Worm (Caenorhabditis elegans) whole organism, young adult: ENCODE results near the gene Y69A2AR.32.

Experiments used
- B0261.1 ChIP-seq: sonication (generic microtip); optimal IDR thresholded peaks from 2 replicates; lab custom pipeline; 2016; ENCODE audit warnings: mild to moderate bottlenecking, missing genetic modification characterization, moderate library complexity, missing compliant biosample characterization
- D2030.7 ChIP-seq: fragments of 200-800 bp; sonication (Bioruptor generic); IDR thresholded peaks from 2 replicates; pipeline ENCODE4 v1.3.6; 2022; ENCODE audit warnings: missing genetic modification reagents, missing genetic modification characterization, missing compliant biosample characterization
- F10E7.11 ChIP-seq: sonication (generic microtip); optimal IDR thresholded peaks from 2 replicates; lab custom pipeline; 2017; ENCODE audit warnings: mild to moderate bottlenecking, missing genetic modification characterization, moderate library complexity, missing compliant biosample characterization
- F22D6.2 ChIP-seq: sonication (generic microtip); optimal IDR thresholded peaks from 2 replicates; lab custom pipeline; 2016; ENCODE audit warnings: mild to moderate bottlenecking, missing genetic modification characterization, missing compliant biosample characterization
- F23B12.7 ChIP-seq: sonication (generic microtip); optimal IDR thresholded peaks from 2 replicates; lab custom pipeline; 2017; ENCODE audit warnings: missing genetic modification characterization, mild to moderate bottlenecking, missing compliant biosample characterization, antibody characterized with exemption, moderate library complexity; ENCODE audit not compliant: insufficient read depth
- F37B4.10 ChIP-seq: fragments of 200-800 bp; sonication (Bioruptor generic); IDR thresholded peaks from 2 replicates; pipeline ENCODE4 v1.3.6; 2022; ENCODE audit warnings: missing genetic modification characterization, missing compliant biosample characterization
- F49E8.2 ChIP-seq: sonication (generic microtip); optimal IDR thresholded peaks from 3 replicates; lab custom pipeline; 2017; ENCODE audit warnings: missing genetic modification characterization, mild to moderate bottlenecking, missing compliant biosample characterization, antibody characterized with exemption, moderate library complexity; ENCODE audit not compliant: insufficient read depth
- K12H6.12 ChIP-seq: fragments of 200-800 bp; sonication (Bioruptor generic); optimal IDR thresholded peaks from 2 replicates; lab custom pipeline; 2018; ENCODE audit warnings: mild to moderate bottlenecking, missing genetic modification characterization, missing compliant biosample characterization
- T26A5.8 ChIP-seq: sonication (generic microtip); optimal IDR thresholded peaks from 2 replicates; lab custom pipeline; 2016; ENCODE audit warnings: missing genetic modification characterization, missing compliant biosample characterization
- Y53F4B.3 ChIP-seq: fragments of 200-800 bp; sonication (Bioruptor generic); IDR thresholded peaks from 2 replicates; pipeline ENCODE4 v1.3.6; 2022; ENCODE audit warnings: missing genetic modification reagents, missing genetic modification characterization, missing compliant biosample characterization
- Y67H2A.10 ChIP-seq: fragments of 200-800 bp; sonication (Bioruptor generic); conservative IDR thresholded peaks from 2 replicates; pipeline ENCODE4 v1.3.6; 2022; ENCODE audit warnings: missing genetic modification reagents, missing genetic modification characterization, missing compliant biosample characterization
- Y79H2A.3 ChIP-seq: fragments of 200-800 bp; sonication (Bioruptor generic); conservative IDR thresholded peaks from 2 replicates; pipeline ENCODE4 v1.3.6; 2022; ENCODE audit warnings: missing genetic modification reagents, missing genetic modification characterization, missing compliant biosample characterization
- aptf-2 ChIP-seq: fragments of 200-800 bp; sonication (Bioruptor generic); conservative IDR thresholded peaks from 2 replicates; pipeline ENCODE4 v1.3.6; 2022; ENCODE audit warnings: missing genetic modification reagents, missing genetic modification characterization, missing compliant biosample characterization
- atf-7 ChIP-seq: sonication (generic microtip); optimal IDR thresholded peaks from 2 replicates; lab custom pipeline; 2017; ENCODE audit warnings: mild to moderate bottlenecking, missing genetic modification characterization, missing compliant biosample characterization
- attf-6 ChIP-seq: fragments of 200-800 bp; sonication (Bioruptor generic); IDR thresholded peaks from 2 replicates; pipeline ENCODE4 v1.3.6; 2022; ENCODE audit warnings: missing genetic modification reagents, missing genetic modification characterization, missing compliant biosample characterization
- bed-1 ChIP-seq: fragments of 200-800 bp; sonication (Bioruptor generic); IDR thresholded peaks from 2 replicates; pipeline ENCODE4 v1.3.6; 2022; ENCODE audit warnings: missing genetic modification reagents, missing genetic modification characterization, missing compliant biosample characterization
- bed-2 ChIP-seq: fragments of 200-800 bp; sonication (Bioruptor generic); IDR thresholded peaks from 2 replicates; pipeline ENCODE4 v1.3.6; 2022; ENCODE audit warnings: missing genetic modification reagents, missing genetic modification characterization, missing compliant biosample characterization
- ceh-27 ChIP-seq: fragments of 200-800 bp; sonication (Bioruptor generic); optimal IDR thresholded peaks from 2 replicates; lab custom pipeline; 2018; ENCODE audit warnings: mild to moderate bottlenecking, missing genetic modification characterization, moderate library complexity, missing compliant biosample characterization
- die-1 ChIP-seq: sonication (generic microtip); optimal IDR thresholded peaks from 2 replicates; lab custom pipeline; 2016; ENCODE audit warnings: missing genotype, mild to moderate bottlenecking, missing genetic modification characterization, missing compliant biosample characterization
- dox-1 ChIP-seq: fragments of 200-800 bp; sonication (Bioruptor generic); IDR thresholded peaks from 2 replicates; pipeline ENCODE4 v1.3.6; 2022; ENCODE audit warnings: missing genetic modification reagents, missing genetic modification characterization, missing compliant biosample characterization
- efl-1 ChIP-seq: fragments of 150-350 bp; optimal IDR thresholded peaks from 2 replicates; lab custom pipeline; 2014; ENCODE audit warnings: missing biosample characterization, missing genetic modification reagents, missing genetic modification characterization
- egl-18 ChIP-seq: fragments of 200-800 bp; sonication (Bioruptor generic); IDR thresholded peaks from 2 replicates; pipeline ENCODE4 v1.3.6; 2022; ENCODE audit warnings: missing genetic modification reagents, missing genetic modification characterization, missing compliant biosample characterization
- ets-4 ChIP-seq: fragments of 200-800 bp; sonication (Bioruptor generic); optimal IDR thresholded peaks from 2 replicates; lab custom pipeline; 2018; ENCODE audit warnings: mild to moderate bottlenecking, missing genetic modification characterization, missing compliant biosample characterization
- hsf-1 ChIP-seq: fragments of 200-800 bp; sonication (Bioruptor generic); IDR thresholded peaks from 2 replicates; pipeline ENCODE4 v1.3.6; 2022; ENCODE audit warnings: missing genetic modification reagents, missing genetic modification characterization, missing compliant biosample characterization
- lag-1 ChIP-seq: fragments of 200-800 bp; sonication (Bioruptor generic); IDR thresholded peaks from 2 replicates; pipeline ENCODE4 v1.3.6; 2022; ENCODE audit warnings: missing genetic modification reagents, missing genetic modification characterization, missing compliant biosample characterization
- let-526 ChIP-seq: fragments of 200-800 bp; sonication (Bioruptor generic); IDR thresholded peaks from 2 replicates; pipeline ENCODE4 v1.3.6; 2022; ENCODE audit warnings: missing genetic modification reagents, missing genetic modification characterization, missing compliant biosample characterization
- lin-26 ChIP-seq: fragments of 200-800 bp; sonication (Bioruptor generic); IDR thresholded peaks from 2 replicates; pipeline ENCODE4 v1.3.6; 2022; ENCODE audit warnings: missing genetic modification reagents, missing genetic modification characterization, missing compliant biosample characterization
- madf-10 ChIP-seq: sonication (generic microtip); optimal IDR thresholded peaks from 2 replicates; lab custom pipeline; 2016; ENCODE audit warnings: mild to moderate bottlenecking, missing genetic modification characterization, missing compliant biosample characterization
- madf-3 ChIP-seq: fragments of 200-800 bp; sonication (Bioruptor generic); IDR thresholded peaks from 2 replicates; pipeline ENCODE4 v1.3.6; 2022; ENCODE audit warnings: missing genetic modification reagents, missing genetic modification characterization, missing compliant biosample characterization
- madf-6 ChIP-seq: fragments of 200-800 bp; sonication (Bioruptor generic); IDR thresholded peaks from 2 replicates; pipeline ENCODE4 v1.3.6; 2022; ENCODE audit warnings: missing genetic modification reagents, missing genetic modification characterization, missing compliant biosample characterization
- madf-8 ChIP-seq: fragments of 200-800 bp; sonication (Bioruptor generic); conservative IDR thresholded peaks from 2 replicates; pipeline ENCODE4 v1.3.6; 2022; ENCODE audit warnings: missing genetic modification reagents, missing genetic modification characterization, missing compliant biosample characterization
- nhr-179 ChIP-seq: sonication (generic microtip); optimal IDR thresholded peaks from 2 replicates; lab custom pipeline; 2016; ENCODE audit warnings: mild to moderate bottlenecking, missing genetic modification characterization, missing compliant biosample characterization
- nhr-90 ChIP-seq: sonication (generic microtip); optimal IDR thresholded peaks from 2 replicates; lab custom pipeline; 2016; ENCODE audit warnings: missing genotype, mild to moderate bottlenecking, missing genetic modification characterization, missing compliant biosample characterization
- pbrm-1 ChIP-seq: fragments of 200-800 bp; sonication (Bioruptor generic); IDR thresholded peaks from 2 replicates; pipeline ENCODE4 v1.3.6; 2022; ENCODE audit warnings: missing genetic modification reagents, missing genetic modification characterization, missing compliant biosample characterization
- pha-4 ChIP-seq: fragments of 150-350 bp; sonication (generic microtip); optimal IDR thresholded peaks from 2 replicates; lab custom pipeline; 2014; ENCODE audit warnings: missing biosample characterization, missing genetic modification reagents, missing genetic modification characterization
- rpc-1 ChIP-seq, 2 experiments: fragments of 150-350 bp in 1 of 2; sonication (generic microtip) in 1 of 2; optimal IDR thresholded peaks; 2 replicates each; lab custom pipeline; 2014 to 2018; ENCODE audit warnings: missing biosample characterization in 1 of 2, missing genetic modification characterization in 1 of 2, missing genetic modification reagents in 1 of 2, missing genotype in 1 of 2
- snpc-1.1 ChIP-seq: sonication (generic microtip); optimal IDR thresholded peaks from 2 replicates; lab custom pipeline; 2017; ENCODE audit warnings: missing genetic modification characterization, mild to moderate bottlenecking, missing compliant biosample characterization, antibody characterized with exemption, moderate library complexity, missing genotype, missing genetic modification reagents; ENCODE audit not compliant: insufficient read depth
- snpc-4 ChIP-seq, 5 experiments: fragments of 150-350 bp in 1 of 5; sonication (generic microtip) in 4 of 5; optimal IDR thresholded peaks; 2 replicates each; lab custom pipeline; 2014 to 2018; ENCODE audit warnings: missing genetic modification characterization in 5 of 5, missing biosample characterization in 3 of 5, antibody characterized with exemption in 2 of 5, mild to moderate bottlenecking in 2 of 5, missing compliant biosample characterization in 2 of 5, missing genotype in 2 of 5, moderate library complexity in 2 of 5, missing genetic modification reagents in 1 of 5
- somi-1 ChIP-seq: fragments of 200-800 bp; sonication (Bioruptor generic); optimal IDR thresholded peaks from 2 replicates; lab custom pipeline; 2018; ENCODE audit warnings: mild to moderate bottlenecking, missing genetic modification characterization, missing compliant biosample characterization
- tbx-9 ChIP-seq: sonication (generic microtip); optimal IDR thresholded peaks from 2 replicates; lab custom pipeline; 2016; ENCODE audit warnings: borderline replicate concordance, missing genetic modification characterization, inconsistent platforms, missing compliant biosample characterization
- unc-130 ChIP-seq: sonication (generic microtip); optimal IDR thresholded peaks from 2 replicates; lab custom pipeline; 2016; ENCODE audit warnings: missing genetic modification reagents, missing genetic modification characterization, missing compliant biosample characterization
- unc-62 ChIP-seq: fragments of 150-350 bp; optimal IDR thresholded peaks from 2 replicates; lab custom pipeline; 2014; ENCODE audit warnings: missing biosample characterization, missing genetic modification reagents, missing genetic modification characterization
- ztf-18 ChIP-seq: sonication (generic microtip); optimal IDR thresholded peaks from 2 replicates; lab custom pipeline; 2016; ENCODE audit warnings: missing genotype, mild to moderate bottlenecking, missing genetic modification characterization, missing compliant biosample characterization
- ztf-22 ChIP-seq: fragments of 200-800 bp; sonication (Bioruptor generic); optimal IDR thresholded peaks from 2 replicates; lab custom pipeline; 2018; ENCODE audit warnings: mild to moderate bottlenecking, missing genetic modification characterization, moderate library complexity, missing compliant biosample characterization
- ztf-25 ChIP-seq: fragments of 200-800 bp; sonication (Bioruptor generic); IDR thresholded peaks from 2 replicates; pipeline ENCODE4 v1.3.6; 2022; ENCODE audit warnings: missing genetic modification reagents, missing genetic modification characterization, missing compliant biosample characterization
- ztf-3 ChIP-seq: fragments of 200-800 bp; sonication (Bioruptor generic); optimal IDR thresholded peaks from 2 replicates; lab custom pipeline; 2018; ENCODE audit warnings: mild to moderate bottlenecking, missing genetic modification characterization, missing compliant biosample characterization

Y69A2AR.32 gene

ce11 chrIV:2634992-2635391 is 24.8 kb downstream of the Y69A2AR.32 start:
- TF ChIP-seq F10E7.11 (tag; lab: Kevin White, UChicago): no peak
- no peak for TF ChIP-seq F49E8.2 (tag; lab: Kevin White, UChicago)
- no peak for TF ChIP-seq snpc-1.1
- no peak for TF ChIP-seq Y53F4B.3 (GFP tag; lab: Robert Waterston, UW)
- no peak for TF ChIP-seq K12H6.12
- TF ChIP-seq hsf-1 (GFP tag; lab: Robert Waterston, UW): no peak
- no peak for TF ChIP-seq somi-1
- TF ChIP-seq madf-10: no peak
- no peak for TF ChIP-seq bed-1 (GFP tag; lab: Robert Waterston, UW)
- TF ChIP-seq ztf-25: no peak
- TF ChIP-seq unc-130: no peak
- no peak for TF ChIP-seq die-1 (tag; lab: Kevin White, UChicago)
- TF ChIP-seq ztf-18 (tag; lab: Kevin White, UChicago): no peak
- TF ChIP-seq pha-4: no peak
- no peak for TF ChIP-seq let-526

ce11 chrIV:2639666-2640273 is 29.5 kb downstream of the Y69A2AR.32 start:
- TF ChIP-seq madf-6 (GFP tag; lab: Robert Waterston, UW) (peak; percentile 61), F10E7.11 (tag; lab: Kevin White, UChicago) (no peak), dox-1 (GFP tag; lab: Robert Waterston, UW) (peak; percentile 79), F23B12.7 (tag; lab: Kevin White, UChicago) (peak; percentile 35), atf-7 (tag; lab: Kevin White, UChicago) (no peak), snpc-4 (GFP tag; optimal IDR thresholded peaks at IDR 0.05; lab: Kevin White, UChicago) (no peak), snpc-4 (tag; optimal IDR thresholded peaks at IDR 0.05; lab: Kevin White, UChicago) (peak in 3 of 4 experiments; percentile 9 to 54 (median 10)), ets-4 (GFP tag; lab: Kevin White, UChicago) (no peak), Y67H2A.10 (GFP tag; lab: Robert Waterston, UW) (peak; percentile 46; the same call in 1 of the 2 replicates), Y79H2A.3 (GFP tag; lab: Robert Waterston, UW) (no peak), unc-130 (no peak), nhr-179 (tag; lab: Kevin White, UChicago) (no peak), rpc-1 (optimal IDR thresholded peaks at IDR 0.05; lab: Kevin White, UChicago) (peak; percentile 81), rpc-1 (tag; optimal IDR thresholded peaks at IDR 0.05; lab: Kevin White, UChicago) (peak; percentile 77), B0261.1 (tag; lab: Kevin White, UChicago) (peak; percentile 88), efl-1 (no peak), ceh-27 (no peak), egl-18 (GFP tag; lab: Robert Waterston, UW) (no peak), bed-2 (no peak), ztf-18 (tag; lab: Kevin White, UChicago) (peak; percentile 87), let-526 (peak; percentile 30; the same call in 1 of the 2 replicates), F22D6.2 (no peak), D2030.7 (peak; percentile 43; the same call in 1 of the 2 replicates), madf-3 (GFP tag; lab: Robert Waterston, UW) (0 out of 2 replicates have a peak, but pooled peaks have one; percentile 17), nhr-90 (tag; lab: Kevin White, UChicago) (peak; percentile 17), ztf-22 (GFP tag; lab: Kevin White, UChicago) (no peak), tbx-9 (tag; lab: Kevin White, UChicago) (no peak), unc-62 (GFP tag; lab: Kevin White, UChicago) (no peak), madf-8 (GFP tag; lab: Robert Waterston, UW) (no peak), aptf-2 (no peak), pbrm-1 (GFP tag; lab: Robert Waterston, UW) (0 out of 2 replicates have a peak, but pooled peaks have one; percentile 8), F37B4.10 (GFP tag; lab: Robert Waterston, UW) (no peak), lin-26 (GFP tag; lab: Robert Waterston, UW) (peak; percentile 83), attf-6 (0 out of 2 replicates have a peak, but pooled peaks have one; percentile 33), lag-1 (no peak), T26A5.8 (tag; lab: Kevin White, UChicago) (peak; percentile 62), ztf-3 (GFP tag; lab: Kevin White, UChicago) (no peak)
